Fruit fly (Drosophila melanogaster) whole organism, pupa: Measurements from ENCODE around the gene CG11882.
A peak's percentile ranks its signal among the peaks of the same experiment; 100 is the strongest.

ENCODE experiments used
- CG10348 ChIP-seq: fragments of 200-800 bp; sonication (Bioruptor generic); IDR thresholded peaks from 2 replicates; pipeline ENCODE4 v1.3.6; 2022; ENCODE audit warnings: missing biosample characterization, missing genetic modification characterization
- CG12605 ChIP-seq: fragments of 200-800 bp; sonication (Bioruptor generic); IDR thresholded peaks from 2 replicates; pipeline ENCODE4 v1.3.6; 2022; ENCODE audit warnings: missing biosample characterization, missing genetic modification characterization
- CG13204 ChIP-seq: fragments of 200-800 bp; sonication (Bioruptor generic); optimal IDR thresholded peaks from 2 replicates; lab custom pipeline; 2018; ENCODE audit warnings: missing biosample characterization, mild to moderate bottlenecking, missing genetic modification characterization, moderate library complexity
- CG14655 ChIP-seq: fragments of 200-800 bp; sonication (Bioruptor generic); optimal IDR thresholded peaks from 3 replicates; lab custom pipeline; 2017; ENCODE audit warnings: mild to moderate bottlenecking, missing biosample characterization, missing genetic modification reagents, missing genetic modification characterization
- CG15710 ChIP-seq: fragments of 200-800 bp; sonication (Bioruptor generic); optimal IDR thresholded peaks from 2 replicates; lab custom pipeline; 2018; ENCODE audit warnings: missing biosample characterization, mild to moderate bottlenecking, missing genetic modification characterization, moderate library complexity
- CG17806 ChIP-seq: fragments of 200-800 bp; sonication (Bioruptor generic); optimal IDR thresholded peaks from 2 replicates; lab custom pipeline; 2018; ENCODE audit warnings: missing biosample characterization, mild to moderate bottlenecking, missing genetic modification characterization, moderate library complexity
- CG32121 ChIP-seq: fragments of 200-800 bp; sonication (Bioruptor generic); IDR thresholded peaks from 2 replicates; pipeline ENCODE4 v1.3.6; 2022; ENCODE audit warnings: missing biosample characterization, missing genetic modification characterization
- CG34367 ChIP-seq: fragments of 200-800 bp; sonication (Bioruptor generic); optimal IDR thresholded peaks from 2 replicates; lab custom pipeline; 2018; ENCODE audit warnings: missing biosample characterization, mild to moderate bottlenecking, missing genetic modification characterization
- CG4496 ChIP-seq: fragments of 200-800 bp; sonication (Bioruptor generic); IDR thresholded peaks from 3 replicates; pipeline ENCODE4 v1.3.6; 2022; ENCODE audit warnings: missing biosample characterization, missing genetic modification characterization
- CG8159 ChIP-seq: fragments of 200-800 bp; sonication (Bioruptor generic); optimal IDR thresholded peaks from 3 replicates; lab custom pipeline; 2018; ENCODE audit warnings: missing biosample characterization, mild to moderate bottlenecking, missing genetic modification characterization, moderate library complexity
- CG8301 ChIP-seq: fragments of 200-800 bp; sonication (Bioruptor generic); optimal IDR thresholded peaks from 2 replicates; lab custom pipeline; 2018; ENCODE audit warnings: missing biosample characterization, mild to moderate bottlenecking, missing genetic modification characterization
- CG9948 ChIP-seq: fragments of 200-800 bp; sonication (Bioruptor generic); optimal IDR thresholded peaks from 2 replicates; lab custom pipeline; 2018; ENCODE audit warnings: missing biosample characterization, mild to moderate bottlenecking, missing genetic modification characterization, moderate library complexity
- D1 ChIP-seq: fragments of 200-800 bp; sonication (Bioruptor generic); optimal IDR thresholded peaks from 2 replicates; lab custom pipeline; 2018; ENCODE audit warnings: missing biosample characterization, mild to moderate bottlenecking, missing genetic modification characterization, moderate library complexity
- EcR ChIP-seq: fragments of 200-800 bp; sonication (Bioruptor generic); optimal IDR thresholded peaks from 3 replicates; lab custom pipeline; 2019; ENCODE audit warnings: missing biosample characterization, missing genetic modification characterization, mild to moderate bottlenecking, moderate library complexity, missing genetic modification reagents
- Ets98B ChIP-seq: fragments of 200-800 bp; sonication (Bioruptor generic); IDR thresholded peaks from 2 replicates; pipeline ENCODE4 v1.3.6; 2022; ENCODE audit warnings: missing biosample characterization, missing genetic modification characterization
- Pif1A ChIP-seq: fragments of 200-800 bp; sonication (Bioruptor generic); optimal IDR thresholded peaks from 3 replicates; lab custom pipeline; 2016; ENCODE audit warnings: missing biosample characterization, missing genetic modification characterization
- Pif1B ChIP-seq: fragments of 200-800 bp; sonication (Bioruptor generic); optimal IDR thresholded peaks from 3 replicates; lab custom pipeline; 2016; ENCODE audit warnings: missing biosample characterization, missing genetic modification characterization
- Snoo ChIP-seq: fragments of 200-800 bp; sonication (Bioruptor generic); optimal IDR thresholded peaks from 3 replicates; lab custom pipeline; 2017; ENCODE audit warnings: missing biosample characterization, mild to moderate bottlenecking, missing genetic modification characterization, inconsistent platforms
- fd96Ca ChIP-seq: fragments of 200-800 bp; sonication (Bioruptor generic); IDR thresholded peaks from 3 replicates; pipeline ENCODE4 v1.3.6; 2022; ENCODE audit warnings: missing biosample characterization, missing genetic modification characterization
- gl ChIP-seq: fragments of 200-800 bp; sonication (Bioruptor generic); optimal IDR thresholded peaks from 2 replicates; lab custom pipeline; 2018; ENCODE audit warnings: missing biosample characterization, mild to moderate bottlenecking, missing genetic modification characterization
- rn ChIP-seq: fragments of 200-800 bp; sonication (Bioruptor generic); IDR thresholded peaks from 2 replicates; pipeline ENCODE4 v1.3.6; 2022; ENCODE audit warnings: missing biosample characterization, missing genetic modification characterization

The CG11882 gene

dm6 chr3R:29139767-29140755 lies 7.9 kb downstream of the CG11882 start:
- TF ChIP-seq gl (tag; lab: Kevin White, UChicago) (peak; percentile 19), CG9948 (tag; lab: Kevin White, UChicago) (no peak), CG17806 (tag; lab: Kevin White, UChicago) (peak; percentile 51), CG8301 (peak; percentile 1), CG34367 (tag; lab: Kevin White, UChicago) (no peak), fd96Ca (GFP tag; lab: Robert Waterston, UW) (0 out of 3 replicates have a peak, but pooled peaks have one; percentile 5), EcR (GFP tag; lab: Kevin White, UChicago) (peak; percentile 37), CG12605 (GFP tag; lab: Robert Waterston, UW) (no peak), CG8159 (tag; lab: Kevin White, UChicago) (peak; percentile 69)

dm6 chr3R:29138961-29139527 lies 8.9 kb downstream of the CG11882 start:
- TF ChIP-seq CG34367 (tag; lab: Kevin White, UChicago) (no peak), fd96Ca (GFP tag; lab: Robert Waterston, UW) (peak; percentile 6; the same call in 1 of the 3 replicates)

- peak; percentile 40 for TF ChIP-seq CG9948 (tag; lab: Kevin White, UChicago)
- TF ChIP-seq EcR (GFP tag; lab: Kevin White, UChicago): no peak
Measured at dm6 chr3R:29138407-29138806, 9.6 kb downstream of the CG11882 start, which contains the start of the genes Alg13 and superdeath. TSS of gene Alg13 (minus strand) at chr3R:29138573. TSS of gene superdeath (plus strand) at chr3R:29138662.

dm6 chr3R:29130902-29131621 lies 16.9 kb downstream of the CG11882 start, which contains the start of the genes dgt6 and Vha100-1:
TSS of gene dgt6 (minus strand) at chr3R:29130972.
TSS of gene Vha100-1 (plus strand) at chr3R:29131193.
- no peak for TF ChIP-seq Snoo (tag; lab: Kevin White, UChicago)
- TF ChIP-seq, all 21 proteins: peak for 0

dm6 chr3R:29124128-29124527 lies 23.8 kb downstream of the CG11882 start:
- peak; percentile 77 for TF ChIP-seq Pif1A (GFP tag; lab: Kevin White, UChicago)
- TF ChIP-seq CG14655 (GFP tag; lab: Kevin White, UChicago): no peak
- peak; percentile 83 for TF ChIP-seq fd96Ca (GFP tag; lab: Robert Waterston, UW)
- TF ChIP-seq CG15710 (tag; lab: Kevin White, UChicago): peak; percentile 78
- TF ChIP-seq CG8301: peak; percentile 40
- TF ChIP-seq Snoo (tag; lab: Kevin White, UChicago): peak; percentile 84
- TF ChIP-seq CG34367 (tag; lab: Kevin White, UChicago): peak; percentile 71
- TF ChIP-seq rn (GFP tag; lab: Robert Waterston, UW): peak; percentile 48
- no peak for TF ChIP-seq EcR (GFP tag; lab: Kevin White, UChicago)
- no peak for TF ChIP-seq CG10348 (GFP tag; lab: Robert Waterston, UW)
- TF ChIP-seq CG8159 (tag; lab: Kevin White, UChicago): peak; percentile 72
- TF ChIP-seq CG12605 (GFP tag; lab: Robert Waterston, UW): peak; percentile 63
- peak; percentile 69 for TF ChIP-seq Ets98B (GFP tag; lab: Robert Waterston, UW)
- peak; percentile 67 for TF ChIP-seq Pif1B (GFP tag; lab: Kevin White, UChicago)
- peak; percentile 68 for TF ChIP-seq CG17806 (tag; lab: Kevin White, UChicago)
- no peak for TF ChIP-seq CG13204 (GFP tag; lab: Kevin White, UChicago)
- TF ChIP-seq D1: no peak
- peak; percentile 76 for TF ChIP-seq CG4496
- TF ChIP-seq CG9948 (tag; lab: Kevin White, UChicago): peak; percentile 53
- peak; percentile 12 for TF ChIP-seq gl (tag; lab: Kevin White, UChicago)
- peak; percentile 63 for TF ChIP-seq CG32121 (GFP tag; lab: Robert Waterston, UW)
